Fruit fly (Drosophila melanogaster): ENCODE data around the gene GstD10.

- TF ChIP-seq psq (optimal IDR thresholded peaks at IDR 0.05): no peak
- no peak for TF ChIP-seq h (optimal IDR thresholded peaks at IDR 0.05)
Observed at dm6 chr3R:12411449-12411848, 45.9 kb upstream of the GstD10 start.

All from Kc167 (cell line).